Fruit fly (Drosophila melanogaster) whole organism, pupa: Measurements from ENCODE around the gene JMJD5.
"Not testable (repeated sequence)": the region's sequence is repeated elsewhere in the genome, so short reads cannot be mapped to it uniquely, and the experiment has no call there.

ENCODE experiments used
- CG10348 ChIP-seq: fragments of 200-800 bp; sonication (Bioruptor generic); IDR thresholded peaks from 2 replicates; pipeline ENCODE4 v1.3.6; 2022; ENCODE audit warnings: missing biosample characterization, missing genetic modification characterization
- CG12605 ChIP-seq: fragments of 200-800 bp; sonication (Bioruptor generic); IDR thresholded peaks from 2 replicates; pipeline ENCODE4 v1.3.6; 2022; ENCODE audit warnings: missing biosample characterization, missing genetic modification characterization
- CG13204 ChIP-seq: fragments of 200-800 bp; sonication (Bioruptor generic); optimal IDR thresholded peaks from 2 replicates; lab custom pipeline; 2018; ENCODE audit warnings: missing biosample characterization, mild to moderate bottlenecking, missing genetic modification characterization, moderate library complexity
- CG14655 ChIP-seq: fragments of 200-800 bp; sonication (Bioruptor generic); optimal IDR thresholded peaks from 3 replicates; lab custom pipeline; 2017; ENCODE audit warnings: mild to moderate bottlenecking, missing biosample characterization, missing genetic modification reagents, missing genetic modification characterization
- CG15710 ChIP-seq: fragments of 200-800 bp; sonication (Bioruptor generic); optimal IDR thresholded peaks from 2 replicates; lab custom pipeline; 2018; ENCODE audit warnings: missing biosample characterization, mild to moderate bottlenecking, missing genetic modification characterization, moderate library complexity
- CG17806 ChIP-seq: fragments of 200-800 bp; sonication (Bioruptor generic); optimal IDR thresholded peaks from 2 replicates; lab custom pipeline; 2018; ENCODE audit warnings: missing biosample characterization, mild to moderate bottlenecking, missing genetic modification characterization, moderate library complexity
- CG32121 ChIP-seq: fragments of 200-800 bp; sonication (Bioruptor generic); IDR thresholded peaks from 2 replicates; pipeline ENCODE4 v1.3.6; 2022; ENCODE audit warnings: missing biosample characterization, missing genetic modification characterization
- CG34367 ChIP-seq: fragments of 200-800 bp; sonication (Bioruptor generic); optimal IDR thresholded peaks from 2 replicates; lab custom pipeline; 2018; ENCODE audit warnings: missing biosample characterization, mild to moderate bottlenecking, missing genetic modification characterization
- CG4496 ChIP-seq: fragments of 200-800 bp; sonication (Bioruptor generic); IDR thresholded peaks from 3 replicates; pipeline ENCODE4 v1.3.6; 2022; ENCODE audit warnings: missing biosample characterization, missing genetic modification characterization
- CG8159 ChIP-seq: fragments of 200-800 bp; sonication (Bioruptor generic); optimal IDR thresholded peaks from 3 replicates; lab custom pipeline; 2018; ENCODE audit warnings: missing biosample characterization, mild to moderate bottlenecking, missing genetic modification characterization, moderate library complexity
- CG8301 ChIP-seq: fragments of 200-800 bp; sonication (Bioruptor generic); optimal IDR thresholded peaks from 2 replicates; lab custom pipeline; 2018; ENCODE audit warnings: missing biosample characterization, mild to moderate bottlenecking, missing genetic modification characterization
- CG9948 ChIP-seq: fragments of 200-800 bp; sonication (Bioruptor generic); optimal IDR thresholded peaks from 2 replicates; lab custom pipeline; 2018; ENCODE audit warnings: missing biosample characterization, mild to moderate bottlenecking, missing genetic modification characterization, moderate library complexity
- D1 ChIP-seq: fragments of 200-800 bp; sonication (Bioruptor generic); optimal IDR thresholded peaks from 2 replicates; lab custom pipeline; 2018; ENCODE audit warnings: missing biosample characterization, mild to moderate bottlenecking, missing genetic modification characterization, moderate library complexity
- EcR ChIP-seq: fragments of 200-800 bp; sonication (Bioruptor generic); optimal IDR thresholded peaks from 3 replicates; lab custom pipeline; 2019; ENCODE audit warnings: missing biosample characterization, missing genetic modification characterization, mild to moderate bottlenecking, moderate library complexity, missing genetic modification reagents
- Ets98B ChIP-seq: fragments of 200-800 bp; sonication (Bioruptor generic); IDR thresholded peaks from 2 replicates; pipeline ENCODE4 v1.3.6; 2022; ENCODE audit warnings: missing biosample characterization, missing genetic modification characterization
- Pif1A ChIP-seq: fragments of 200-800 bp; sonication (Bioruptor generic); optimal IDR thresholded peaks from 3 replicates; lab custom pipeline; 2016; ENCODE audit warnings: missing biosample characterization, missing genetic modification characterization
- Pif1B ChIP-seq: fragments of 200-800 bp; sonication (Bioruptor generic); optimal IDR thresholded peaks from 3 replicates; lab custom pipeline; 2016; ENCODE audit warnings: missing biosample characterization, missing genetic modification characterization
- Snoo ChIP-seq: fragments of 200-800 bp; sonication (Bioruptor generic); optimal IDR thresholded peaks from 3 replicates; lab custom pipeline; 2017; ENCODE audit warnings: missing biosample characterization, mild to moderate bottlenecking, missing genetic modification characterization, inconsistent platforms
- fd96Ca ChIP-seq: fragments of 200-800 bp; sonication (Bioruptor generic); IDR thresholded peaks from 3 replicates; pipeline ENCODE4 v1.3.6; 2022; ENCODE audit warnings: missing biosample characterization, missing genetic modification characterization
- gl ChIP-seq: fragments of 200-800 bp; sonication (Bioruptor generic); optimal IDR thresholded peaks from 2 replicates; lab custom pipeline; 2018; ENCODE audit warnings: missing biosample characterization, mild to moderate bottlenecking, missing genetic modification characterization
- rn ChIP-seq: fragments of 200-800 bp; sonication (Bioruptor generic); IDR thresholded peaks from 2 replicates; pipeline ENCODE4 v1.3.6; 2022; ENCODE audit warnings: missing biosample characterization, missing genetic modification characterization

JMJD5 gene

dm6 chr3L:875416-876011, 34.4 kb upstream of the JMJD5 start:
- TF ChIP-seq Ets98B (peak; percentile 21; the same call in 1 of the 2 replicates), CG34367 (tag; lab: Kevin White, UChicago) (no peak), fd96Ca (GFP tag; lab: Robert Waterston, UW) (peak; percentile 47; the same call in 1 of the 3 replicates), CG10348 (no peak), D1 (tag; lab: Kevin White, UChicago) (no peak), CG14655 (GFP tag; lab: Kevin White, UChicago) (peak; percentile 52), CG4496 (GFP tag; lab: Robert Waterston, UW) (0 out of 3 replicates have a peak, but pooled peaks have one; percentile 34), gl (no peak), Pif1B (GFP tag; lab: Kevin White, UChicago) (no peak), CG9948 (tag; lab: Kevin White, UChicago) (no peak), CG32121 (no peak; the same call in 1 of the 2 replicates), EcR (peak; percentile 14), CG17806 (tag; lab: Kevin White, UChicago) (no peak), Pif1A (no peak), CG12605 (GFP tag; lab: Robert Waterston, UW) (no peak), rn (GFP tag; lab: Robert Waterston, UW) (no peak), CG13204 (no peak), CG8301 (tag; lab: Kevin White, UChicago) (peak; percentile 53), Snoo (tag; lab: Kevin White, UChicago) (no peak), CG15710 (tag; lab: Kevin White, UChicago) (no peak), CG8159 (tag; lab: Kevin White, UChicago) (no peak)

- TF ChIP-seq D1 (tag; lab: Kevin White, UChicago), result no peak
- TF ChIP-seq CG13204, result no peak
- peak; percentile 9 for TF ChIP-seq CG8301 (tag; lab: Kevin White, UChicago)
- TF ChIP-seq EcR, result no peak
- TF ChIP-seq Ets98B, result 0 out of 2 replicates have a peak, but pooled peaks have one; percentile 8
- TF ChIP-seq CG15710 (tag; lab: Kevin White, UChicago), result peak; percentile 44
- TF ChIP-seq rn (GFP tag; lab: Robert Waterston, UW), result 0 out of 2 replicates have a peak, but pooled peaks have one; percentile 41
- TF ChIP-seq Snoo (tag; lab: Kevin White, UChicago), result peak; percentile 22
- peak; percentile 65; the same call in 1 of the 3 replicates for TF ChIP-seq fd96Ca (GFP tag; lab: Robert Waterston, UW)
- no peak for TF ChIP-seq CG10348
- peak; percentile 53; the same call in 2 of the 3 replicates for TF ChIP-seq CG4496 (GFP tag; lab: Robert Waterston, UW)
- peak; percentile 34 for TF ChIP-seq Pif1A
- TF ChIP-seq Pif1B (GFP tag; lab: Kevin White, UChicago), result no peak
- TF ChIP-seq CG8159 (tag; lab: Kevin White, UChicago), result peak; percentile 36
- peak; percentile 17 for TF ChIP-seq CG17806 (tag; lab: Kevin White, UChicago)
- TF ChIP-seq CG14655 (GFP tag; lab: Kevin White, UChicago), result peak; percentile 39
- TF ChIP-seq CG12605 (GFP tag; lab: Robert Waterston, UW), result no peak
- TF ChIP-seq CG32121, result peak; percentile 19; the same call in 1 of the 2 replicates
- peak; percentile 29 for TF ChIP-seq CG9948 (tag; lab: Kevin White, UChicago)
- no peak for TF ChIP-seq gl
- peak; percentile 39 for TF ChIP-seq CG34367 (tag; lab: Kevin White, UChicago)
- TF ChIP-seq, all 21 proteins: peak for 14
These were observed 31.3 kb upstream of the JMJD5 start for dm6 chr3L:872389-872972.

dm6 chr3L:871713-872112, 30.6 kb upstream of the JMJD5 start, which contains the start of gene Usp10:
Gene Usp10, plus strand, starts transcription at chr3L:871899.
- TF ChIP-seq CG12605 (GFP tag; lab: Robert Waterston, UW) (no peak), EcR (peak; percentile 6), CG15710 (tag; lab: Kevin White, UChicago) (no peak), CG9948 (tag; lab: Kevin White, UChicago) (no peak)

dm6 chr3L:868800-869199, 27.6 kb upstream of the JMJD5 start:
- TF ChIP-seq Pif1A, result no peak
- no peak for TF ChIP-seq Pif1B (GFP tag; lab: Kevin White, UChicago)
- no peak for TF ChIP-seq CG8159 (tag; lab: Kevin White, UChicago)
- no peak for TF ChIP-seq CG34367 (tag; lab: Kevin White, UChicago)
- TF ChIP-seq CG9948 (tag; lab: Kevin White, UChicago), result no peak
- no peak for TF ChIP-seq CG8301 (tag; lab: Kevin White, UChicago)
- no peak for TF ChIP-seq CG32121
- TF ChIP-seq CG14655 (GFP tag; lab: Kevin White, UChicago), result no peak
- TF ChIP-seq Ets98B, result no peak
- no peak for TF ChIP-seq CG15710 (tag; lab: Kevin White, UChicago)
- TF ChIP-seq CG13204, result no peak
- TF ChIP-seq CG17806 (tag; lab: Kevin White, UChicago), result no peak
- TF ChIP-seq CG12605 (GFP tag; lab: Robert Waterston, UW), result no peak
- TF ChIP-seq fd96Ca (GFP tag; lab: Robert Waterston, UW), result no peak

- TF ChIP-seq D1 (tag; lab: Kevin White, UChicago); CG8159 (tag; lab: Kevin White, UChicago); CG13204: not testable (repeated sequence)
These were observed 23.9 kb upstream of the JMJD5 start, which contains the start of gene CG12502 for dm6 chr3L:865096-865495. Gene CG12502, plus strand, starts transcription at chr3L:865396.
